Worm (Caenorhabditis elegans) whole organism, early embryonic: ENCODE results near the gene gid-8.

Experiments
- ceh-36 ChIP-seq: sonication (generic microtip); optimal IDR thresholded peaks from 2 replicates; lab custom pipeline; 2016; ENCODE audit warnings: missing genetic modification characterization, inconsistent platforms, missing compliant biosample characterization
- flt-1 ChIP-seq: fragments of 200-800 bp; sonication (Bioruptor generic); IDR thresholded peaks from 2 replicates; pipeline ENCODE4 v1.3.6; 2022; ENCODE audit warnings: missing genetic modification characterization, missing compliant biosample characterization
- hmbx-1 ChIP-seq: sonication (generic microtip); optimal IDR thresholded peaks from 2 replicates; lab custom pipeline; 2016; ENCODE audit warnings: mild to moderate bottlenecking, missing genetic modification characterization, missing compliant biosample characterization
- hmg-4 ChIP-seq: fragments of 200-800 bp; sonication (Bioruptor generic); optimal IDR thresholded peaks from 2 replicates; lab custom pipeline; 2018; ENCODE audit warnings: mild to moderate bottlenecking, missing genetic modification characterization, missing compliant biosample characterization
- hnd-1 ChIP-seq: sonication (generic microtip); optimal IDR thresholded peaks from 2 replicates; lab custom pipeline; 2016; ENCODE audit warnings: missing genetic modification characterization, missing compliant biosample characterization
- pes-1 ChIP-seq: fragments of 200-800 bp; sonication (Bioruptor generic); IDR thresholded peaks from 2 replicates; pipeline ENCODE4 v1.3.6; 2022; ENCODE audit warnings: missing genetic modification reagents, missing genetic modification characterization, missing compliant biosample characterization
- tbx-11 ChIP-seq: fragments of 200-800 bp; sonication (Bioruptor generic); IDR thresholded peaks from 2 replicates; pipeline ENCODE4 v1.3.6; 2022; ENCODE audit warnings: missing genetic modification characterization, missing compliant biosample characterization

DNA sequence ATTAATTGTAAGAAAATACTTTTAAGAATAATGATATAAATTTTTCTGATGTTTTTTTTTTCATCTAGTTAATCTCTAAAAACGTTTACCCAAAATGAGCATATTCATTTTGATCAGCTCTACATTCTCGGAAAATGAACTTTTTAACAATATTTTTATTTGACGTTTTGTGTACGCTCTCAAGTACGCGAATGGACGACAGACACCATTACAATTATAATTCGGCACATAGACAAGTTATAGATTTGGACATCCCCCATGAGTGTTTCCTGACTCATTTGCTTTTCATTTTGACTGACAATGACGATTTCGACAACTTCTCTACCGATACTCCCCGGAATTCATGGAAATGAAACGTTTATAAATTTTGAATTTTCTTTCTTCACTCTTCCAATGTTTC lies 31.6 kb downstream of the gid-8 start, which contains the start of gene sru-27:
- TF ChIP-seq pes-1 (GFP tag; lab: Robert Waterston, UW), result no peak
- TF ChIP-seq ceh-36 (tag; lab: Kevin White, UChicago), result no peak
- no peak for TF ChIP-seq tbx-11 (GFP tag; lab: Robert Waterston, UW)
- TF ChIP-seq hmg-4, result no peak
- no peak for TF ChIP-seq hnd-1 (tag; lab: Kevin White, UChicago)
- TF ChIP-seq hmbx-1, result no peak
- TF ChIP-seq flt-1 (GFP tag; lab: Robert Waterston, UW), result no peak
